Fruit fly (Drosophila melanogaster): Measurements from ENCODE around the gene dop.

DNA sequence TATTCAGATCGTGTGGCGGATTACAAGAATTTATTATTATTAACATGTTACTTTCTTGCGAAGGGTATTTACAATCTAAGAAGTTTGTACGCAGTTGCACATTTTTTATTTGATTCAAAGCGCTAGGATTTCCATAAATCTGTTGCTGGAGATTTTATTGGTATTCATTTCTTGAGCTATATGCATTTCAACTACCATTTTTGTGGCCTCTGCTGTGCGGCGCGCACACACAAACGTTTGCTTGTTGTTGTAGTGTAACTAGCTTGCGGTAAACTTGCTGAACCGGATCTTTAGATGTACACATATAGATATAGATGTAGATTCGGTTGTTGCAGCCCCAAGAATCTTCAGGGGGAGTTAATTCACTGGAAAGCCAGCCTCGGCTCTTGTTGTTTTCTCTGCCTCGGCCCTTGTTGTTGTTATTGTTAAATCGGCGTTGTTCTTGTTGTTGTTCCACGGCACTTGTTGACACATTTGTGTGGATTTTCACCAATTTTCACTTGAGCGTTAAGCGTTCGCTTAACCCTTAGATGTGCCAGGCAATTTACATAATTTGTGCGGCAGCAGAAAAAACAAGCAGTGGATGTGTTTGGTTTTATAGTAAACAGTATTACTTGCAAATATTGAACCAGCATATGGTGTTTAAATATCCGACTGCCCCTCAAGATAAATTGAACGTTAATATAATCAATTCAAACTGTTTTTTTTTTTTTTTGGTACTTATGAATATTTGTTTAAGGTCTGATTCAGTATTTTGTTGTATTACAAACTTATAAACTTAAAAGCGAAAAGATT, 25.2 kb downstream of the dop start:
- TF ChIP-seq sv (GFP tag; optimal IDR thresholded peaks at IDR 0.05): no peak
- TF ChIP-seq dl (GFP tag; optimal IDR thresholded peaks at IDR 0.05; ENCODE audit: insufficient read depth in 1 of 2, partially characterized antibody in 2 of 2): no peak
- TF ChIP-seq psq (GFP tag; optimal IDR thresholded peaks at IDR 0.05): no peak
- TF ChIP-seq h (GFP tag; optimal IDR thresholded peaks at IDR 0.05): no peak
- TF ChIP-seq Hnf4 (GFP tag; optimal IDR thresholded peaks at IDR 0.05): no peak
- no peak for TF ChIP-seq usp (GFP tag; optimal IDR thresholded peaks at IDR 0.05)
- TF ChIP-seq Dif (GFP tag; optimal IDR thresholded peaks at IDR 0.05; ENCODE audit: partially characterized antibody): no peak
- no peak for TF ChIP-seq tai (GFP tag; optimal IDR thresholded peaks at IDR 0.05)
